3 worm cellular contexts compared by ENCODE assay signal in genomic region chrX:6090779-6091178, ce11.
TF ChIP-seq lines count a peak whose summit lies in the region.

No protein-coding gene starts in this region.

TF ChIP-seq in whole organism, L1 larva, 84 proteins besides CTCF, POLR2A, EP300 and RAD21:
- peak; percentile 16 for TF ChIP-seq nhr-71 (tag; optimal IDR thresholded peaks at IDR 0.05; lab: Kevin White, UChicago)
- TF ChIP-seq nhr-12 (tag; optimal IDR thresholded peaks at IDR 0.05; lab: Kevin White, UChicago), result no peak

TF ChIP-seq in whole organism, L3 larva, 47 proteins besides CTCF, POLR2A, EP300 and RAD21:
- no peak for TF ChIP-seq egl-5 (tag; optimal IDR thresholded peaks at IDR 0.05; lab: Kevin White, UChicago)
- TF ChIP-seq pha-4 (tag; optimal IDR thresholded peaks at IDR 0.05; lab: Kevin White, UChicago), result peak; percentile 56

TF ChIP-seq in whole organism, L4 larva, 104 proteins besides CTCF, POLR2A, EP300 and RAD21:
- no peak for TF ChIP-seq nhr-6 (tag; optimal IDR thresholded peaks at IDR 0.05; lab: Kevin White, UChicago)
- TF ChIP-seq aha-1 (tag; lab: Kevin White, UChicago), result peak; percentile 95
- no peak for TF ChIP-seq ZK337.2 (GFP tag; IDR thresholded peaks at IDR 0.05; lab: Robert Waterston, UW)
- TF ChIP-seq daf-16 (GFP tag; optimal IDR thresholded peaks at IDR 0.05; lab: Kevin White, UChicago), result no peak
- peak; percentile 7 for TF ChIP-seq daf-16 (tag; optimal IDR thresholded peaks at IDR 0.05; lab: Kevin White, UChicago)
- TF ChIP-seq pqm-1 (tag; optimal IDR thresholded peaks at IDR 0.05; lab: Kevin White, UChicago), result no peak
- no peak for TF ChIP-seq ceh-28 (tag; optimal IDR thresholded peaks at IDR 0.05; lab: Kevin White, UChicago)
- TF ChIP-seq lin-13 (GFP tag; optimal IDR thresholded peaks at IDR 0.05; lab: Kevin White, UChicago), result no peak

Comparison
In these comparisons a context has a peak if more than half of its experiments do, and no peak if none do; other contexts are left out.
1. Of the 29 proteins assayed by ChIP-seq in both whole organism, L4 larva and whole organism, L1 larva: peak only in whole organism, L4 larva: aha-1; only in whole organism, L1 larva: none; in both: none; in neither: 28.